Fruit fly (Drosophila melanogaster) whole organism, prepupa: ENCODE measurements around the gene Eip75B.

Experiments
- Blimp-1 ChIP-seq: fragments of 200-800 bp; sonication (Bioruptor generic); optimal IDR thresholded peaks from 3 replicates; lab custom pipeline; 2017; ENCODE audit warnings: missing biosample characterization, missing genetic modification characterization, mild to moderate bottlenecking, moderate library complexity, missing genetic modification reagents
- CG10631 ChIP-seq: fragments of 200-800 bp; sonication (Bioruptor generic); optimal IDR thresholded peaks from 2 replicates; lab custom pipeline; 2016; ENCODE audit warnings: missing biosample characterization, missing genetic modification characterization
- CG10669 ChIP-seq: fragments of 200-800 bp; sonication (Bioruptor generic); optimal IDR thresholded peaks from 3 replicates; lab custom pipeline; 2018; ENCODE audit warnings: missing biosample characterization, mild to moderate bottlenecking, missing genetic modification characterization, moderate library complexity
- CG11294 ChIP-seq: fragments of 200-800 bp; sonication (Bioruptor generic); IDR thresholded peaks from 2 replicates; pipeline ENCODE4 v1.3.6; 2022; ENCODE audit warnings: missing biosample characterization, missing genetic modification characterization
- CG11762 ChIP-seq: fragments of 200-800 bp; sonication (Bioruptor generic); optimal IDR thresholded peaks from 3 replicates; lab custom pipeline; 2016; ENCODE audit warnings: missing biosample characterization, missing genetic modification characterization; ENCODE audit not compliant: insufficient read depth
- CG11902 ChIP-seq: fragments of 200-800 bp; sonication (Bioruptor generic); optimal IDR thresholded peaks from 3 replicates; lab custom pipeline; 2016; ENCODE audit warnings: missing biosample characterization, missing genetic modification characterization
- CG15336 ChIP-seq: fragments of 200-800 bp; sonication (Bioruptor generic); IDR thresholded peaks from 2 replicates; pipeline ENCODE4 v1.3.6; 2022; ENCODE audit warnings: missing biosample characterization, missing genetic modification characterization
- CG1621 ChIP-seq: fragments of 200-800 bp; sonication (Bioruptor generic); optimal IDR thresholded peaks from 3 replicates; lab custom pipeline; 2018; ENCODE audit warnings: missing biosample characterization, mild to moderate bottlenecking, missing genetic modification characterization
- CG16779 ChIP-seq: fragments of 200-800 bp; sonication (Bioruptor generic); optimal IDR thresholded peaks from 3 replicates; lab custom pipeline; 2017; ENCODE audit warnings: missing biosample characterization, mild to moderate bottlenecking, missing genetic modification characterization
- CG31627 ChIP-seq: fragments of 200-800 bp; sonication (Bioruptor generic); optimal IDR thresholded peaks from 3 replicates; lab custom pipeline; 2016; ENCODE audit warnings: missing biosample characterization, missing genetic modification characterization
- CG3919 ChIP-seq: fragments of 200-800 bp; sonication (Bioruptor generic); optimal IDR thresholded peaks from 3 replicates; lab custom pipeline; 2016; ENCODE audit warnings: missing biosample characterization, missing genetic modification characterization
- CG4318 ChIP-seq: fragments of 200-800 bp; sonication (Bioruptor generic); optimal IDR thresholded peaks from 3 replicates; lab custom pipeline; 2017; ENCODE audit warnings: missing biosample characterization, mild to moderate bottlenecking, missing genetic modification characterization
- CG6163 ChIP-seq: fragments of 200-800 bp; sonication (Bioruptor generic); IDR thresholded peaks from 3 replicates; pipeline ENCODE4 v1.3.6; 2022; ENCODE audit warnings: missing biosample characterization, missing genetic modification characterization
- CG6276 ChIP-seq: fragments of 200-800 bp; sonication (Bioruptor generic); optimal IDR thresholded peaks from 2 replicates; lab custom pipeline; 2017; ENCODE audit warnings: missing biosample characterization, mild to moderate bottlenecking, missing genetic modification characterization
- CG6792 ChIP-seq: fragments of 200-800 bp; sonication (Bioruptor generic); optimal IDR thresholded peaks from 3 replicates; lab custom pipeline; 2016; ENCODE audit warnings: missing biosample characterization, missing genetic modification characterization
- CG6808 ChIP-seq: fragments of 200-800 bp; sonication (Bioruptor generic); optimal IDR thresholded peaks from 3 replicates; lab custom pipeline; 2017; ENCODE audit warnings: missing biosample characterization, missing genetic modification characterization, mild to moderate bottlenecking, moderate library complexity, missing genetic modification reagents
- CG8119 ChIP-seq: fragments of 200-800 bp; sonication (Bioruptor generic); IDR thresholded peaks from 3 replicates; pipeline ENCODE4 v1.3.6; 2022; ENCODE audit warnings: missing biosample characterization, missing genetic modification characterization
- CG8319 ChIP-seq: fragments of 200-800 bp; sonication (Bioruptor generic); optimal IDR thresholded peaks from 3 replicates; lab custom pipeline; 2016; ENCODE audit warnings: missing biosample characterization, missing genetic modification characterization
- CG8632 ChIP-seq: fragments of 200-800 bp; sonication (Bioruptor generic); optimal IDR thresholded peaks from 3 replicates; lab custom pipeline; 2016; ENCODE audit warnings: missing biosample characterization, missing genetic modification characterization
- CG9139 ChIP-seq: fragments of 200-800 bp; sonication (Bioruptor generic); optimal IDR thresholded peaks from 3 replicates; lab custom pipeline; 2017; ENCODE audit warnings: missing biosample characterization, mild to moderate bottlenecking, missing genetic modification characterization
- Eip75B ChIP-seq: fragments of 200-800 bp; sonication (Bioruptor generic); optimal IDR thresholded peaks from 3 replicates; lab custom pipeline; 2016; ENCODE audit warnings: missing biosample characterization, missing genetic modification characterization
- Eip78C ChIP-seq: fragments of 200-800 bp; sonication (Bioruptor generic); peaks from one replicate; lab custom pipeline; 2016; ENCODE audit warnings: missing biosample characterization, missing genetic modification characterization
- Ets21C ChIP-seq: fragments of 200-800 bp; sonication (Bioruptor generic); optimal IDR thresholded peaks from 3 replicates; lab custom pipeline; 2016; ENCODE audit warnings: missing biosample characterization, missing genetic modification characterization
- Hr4 ChIP-seq: fragments of 200-800 bp; sonication (Bioruptor generic); optimal IDR thresholded peaks from 3 replicates; lab custom pipeline; 2016; ENCODE audit warnings: missing biosample characterization, missing genetic modification characterization
- Met ChIP-seq: fragments of 200-800 bp; sonication (Bioruptor generic); optimal IDR thresholded peaks from 3 replicates; lab custom pipeline; 2016; ENCODE audit warnings: missing biosample characterization, missing genetic modification characterization
- OdsH ChIP-seq: fragments of 200-800 bp; sonication (Bioruptor generic); optimal IDR thresholded peaks from 3 replicates; lab custom pipeline; 2016; ENCODE audit warnings: missing biosample characterization, missing genetic modification characterization
- Smox ChIP-seq: fragments of 200-800 bp; sonication (Bioruptor generic); optimal IDR thresholded peaks from 3 replicates; lab custom pipeline; 2016; ENCODE audit warnings: missing biosample characterization, missing genetic modification characterization
- Sox102F ChIP-seq: fragments of 200-800 bp; sonication (Bioruptor generic); optimal IDR thresholded peaks from 2 replicates; lab custom pipeline; 2016; ENCODE audit warnings: missing biosample characterization, mild to moderate bottlenecking, missing genetic modification characterization
- Sox14 ChIP-seq: fragments of 200-800 bp; sonication (Bioruptor generic); optimal IDR thresholded peaks from 3 replicates; lab custom pipeline; 2016; ENCODE audit warnings: missing biosample characterization, missing genetic modification characterization
- Sox15 ChIP-seq: fragments of 200-800 bp; sonication (Bioruptor generic); optimal IDR thresholded peaks from 3 replicates; lab custom pipeline; 2016; ENCODE audit warnings: missing biosample characterization, missing genetic modification characterization
- achi ChIP-seq: fragments of 200-800 bp; sonication (Bioruptor generic); optimal IDR thresholded peaks from 3 replicates; lab custom pipeline; 2016; ENCODE audit warnings: missing biosample characterization, missing genetic modification characterization
- cyc ChIP-seq: fragments of 200-800 bp; sonication (Bioruptor generic); optimal IDR thresholded peaks from 3 replicates; lab custom pipeline; 2016; ENCODE audit warnings: missing biosample characterization, missing genetic modification characterization
- dac ChIP-seq: fragments of 200-800 bp; sonication (Bioruptor generic); optimal IDR thresholded peaks from 2 replicates; lab custom pipeline; 2017; ENCODE audit warnings: missing biosample characterization, mild to moderate bottlenecking, missing genetic modification characterization
- eg ChIP-seq: fragments of 200-800 bp; sonication (Bioruptor generic); IDR thresholded peaks from 3 replicates; pipeline ENCODE4 v1.3.6; 2022; ENCODE audit warnings: missing biosample characterization, missing genetic modification characterization
- esn ChIP-seq: fragments of 200-800 bp; sonication (Bioruptor generic); optimal IDR thresholded peaks from 2 replicates; lab custom pipeline; 2016; ENCODE audit warnings: missing biosample characterization, mild to moderate bottlenecking, missing genetic modification characterization, moderate library complexity
- fd59A ChIP-seq: fragments of 200-800 bp; sonication (Bioruptor generic); optimal IDR thresholded peaks from 2 replicates; lab custom pipeline; 2017; ENCODE audit warnings: missing biosample characterization, mild to moderate bottlenecking, missing genetic modification characterization, missing genetic modification reagents
- fd85E ChIP-seq: fragments of 200-800 bp; sonication (Bioruptor generic); optimal IDR thresholded peaks from 3 replicates; lab custom pipeline; 2016; ENCODE audit warnings: missing biosample characterization, missing genetic modification characterization
- lz ChIP-seq: fragments of 200-800 bp; sonication (Bioruptor generic); optimal IDR thresholded peaks from 3 replicates; lab custom pipeline; 2016; ENCODE audit warnings: missing biosample characterization, missing genetic modification characterization
- net ChIP-seq: fragments of 200-800 bp; sonication (Bioruptor generic); optimal IDR thresholded peaks from 3 replicates; lab custom pipeline; 2016; ENCODE audit warnings: missing biosample characterization, missing genetic modification characterization
- pdm3 ChIP-seq: fragments of 200-800 bp; sonication (Bioruptor generic); optimal IDR thresholded peaks from 3 replicates; lab custom pipeline; 2016; ENCODE audit warnings: missing biosample characterization, missing genetic modification characterization
- salr ChIP-seq, 2 experiments: fragments of 200-800 bp; sonication (Bioruptor generic); optimal IDR thresholded peaks; 3 replicates each; lab custom pipeline; 2016 to 2018; ENCODE audit warnings: missing biosample characterization in 2 of 2, missing genetic modification characterization in 2 of 2, mild to moderate bottlenecking in 1 of 2
- spab ChIP-seq: fragments of 200-800 bp; sonication (Bioruptor generic); optimal IDR thresholded peaks from 2 replicates; lab custom pipeline; 2017; ENCODE audit warnings: missing biosample characterization, mild to moderate bottlenecking, missing genetic modification characterization, missing genetic modification reagents
- ss ChIP-seq, 2 experiments: fragments of 200-800 bp; sonication (Bioruptor generic); optimal IDR thresholded peaks; 2 replicates in 1 of 2; 3 replicates in 1 of 2; lab custom pipeline; 2017 to 2018; ENCODE audit warnings: mild to moderate bottlenecking in 2 of 2, missing biosample characterization in 2 of 2, missing genetic modification characterization in 2 of 2, moderate library complexity in 1 of 2
- topi ChIP-seq: fragments of 200-800 bp; sonication (Bioruptor generic); optimal IDR thresholded peaks from 3 replicates; lab custom pipeline; 2016; ENCODE audit warnings: missing biosample characterization, missing genetic modification characterization
- vri ChIP-seq: fragments of 200-800 bp; sonication (Bioruptor generic); optimal IDR thresholded peaks from 3 replicates; lab custom pipeline; 2016; ENCODE audit warnings: missing biosample characterization, mild to moderate bottlenecking, missing genetic modification characterization

Eip75B gene

DNA sequence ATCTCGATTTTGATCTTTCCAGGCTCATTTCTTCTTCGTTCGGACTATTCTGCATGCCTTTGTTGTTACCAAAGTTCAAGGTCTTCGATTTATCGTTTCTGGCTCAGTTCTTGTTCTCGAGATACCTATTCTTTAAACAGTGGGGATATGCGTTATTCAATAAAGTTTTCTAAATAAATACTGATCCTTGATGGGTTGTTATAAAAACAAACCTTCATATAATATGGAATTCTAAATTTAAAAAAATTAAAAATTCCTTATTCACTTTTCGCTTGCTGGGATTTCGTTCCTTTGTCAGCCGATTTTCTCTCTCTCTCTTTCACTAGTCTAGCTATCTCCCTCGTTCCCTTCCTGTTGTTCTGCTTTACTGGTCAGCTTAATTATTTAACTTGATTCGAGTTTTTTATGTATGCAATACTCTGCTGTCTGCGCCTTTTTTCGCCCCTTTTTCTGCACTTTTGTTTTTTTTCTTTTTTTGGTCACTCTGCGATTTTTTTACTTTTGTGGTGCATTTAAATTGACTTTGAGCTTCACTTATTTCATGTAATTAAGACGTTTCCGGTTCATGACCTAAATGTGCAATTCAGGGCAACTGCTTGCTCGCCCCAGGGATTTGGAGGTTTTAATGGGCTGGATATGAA lies 26.3 kb downstream of the Eip75B start (continued):
- TF ChIP-seq CG11294 (GFP tag; lab: Robert Waterston, UW) (no peak), CG8319 (GFP tag; lab: Kevin White, UChicago) (no peak), Blimp-1 (no peak), Eip75B (GFP tag; lab: Kevin White, UChicago) (no peak), CG1621 (no peak), eg (GFP tag; lab: Robert Waterston, UW) (no peak), CG4318 (GFP tag; lab: Kevin White, UChicago) (no peak), CG11762 (GFP tag; lab: Kevin White, UChicago) (no peak), CG9139 (GFP tag; lab: Kevin White, UChicago) (peak; percentile 72), vri (GFP tag; lab: Kevin White, UChicago) (peak; percentile 69), OdsH (GFP tag; lab: Kevin White, UChicago) (peak; percentile 32), CG10669 (peak; percentile 64), Sox102F (GFP tag; lab: Kevin White, UChicago) (peak; percentile 55), Met (peak; percentile 55), CG6163 (no peak; the same call in 2 of the 3 replicates), lz (GFP tag; lab: Kevin White, UChicago) (peak; percentile 42), topi (GFP tag; lab: Kevin White, UChicago) (peak; percentile 56), cyc (GFP tag; lab: Kevin White, UChicago) (peak; percentile 59), Eip78C (GFP tag; lab: Kevin White, UChicago) (peak; percentile 90), spab (GFP tag; lab: Kevin White, UChicago) (peak; percentile 51), CG6808 (GFP tag; lab: Kevin White, UChicago) (peak; percentile 60), CG3919 (GFP tag; lab: Kevin White, UChicago) (peak; percentile 56), CG6276 (no peak)

DNA sequence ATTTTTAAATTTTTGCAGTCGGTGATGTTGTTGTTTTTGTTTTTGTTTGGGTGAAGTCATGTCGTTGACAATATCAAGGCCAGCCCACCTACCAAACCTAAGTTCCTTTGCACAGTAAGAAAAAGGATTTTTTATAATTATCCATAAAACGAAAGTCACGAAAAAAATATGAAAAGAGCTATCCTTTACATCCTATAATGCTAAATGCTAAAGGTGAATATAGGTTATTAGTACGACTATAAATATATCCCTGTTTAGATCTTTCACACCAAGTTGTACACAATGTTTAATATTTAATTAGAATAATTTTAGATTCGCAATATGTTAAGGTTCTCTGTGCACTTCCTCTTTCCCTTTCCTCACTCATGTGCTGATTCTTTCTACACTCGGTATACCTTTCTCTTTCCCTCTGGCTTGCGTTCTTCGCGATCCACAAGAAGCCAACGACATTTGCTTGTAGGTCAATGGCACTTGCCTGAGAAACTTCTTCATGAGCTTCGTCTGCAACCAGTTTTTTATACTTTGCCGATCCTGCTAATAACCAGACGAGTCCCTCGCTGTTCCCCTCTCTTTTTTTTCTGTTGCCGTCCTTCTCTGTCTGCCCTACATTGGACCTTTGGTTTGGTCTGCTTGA lies 26.9 kb downstream of the Eip75B start:
- TF ChIP-seq CG9139 (GFP tag; lab: Kevin White, UChicago), result peak; percentile 52
- TF ChIP-seq CG8632 (GFP tag; lab: Kevin White, UChicago), result peak; percentile 54
- TF ChIP-seq salr (GFP tag; optimal IDR thresholded peaks at IDR 0.05; lab: Kevin White, UChicago), result peak; percentile 53 to 79
- TF ChIP-seq CG15336 (GFP tag; lab: Robert Waterston, UW), result no peak
- TF ChIP-seq achi (GFP tag; lab: Kevin White, UChicago), result peak; percentile 67
- TF ChIP-seq Eip75B (GFP tag; lab: Kevin White, UChicago), result peak; percentile 81
- TF ChIP-seq CG10631 (GFP tag; lab: Kevin White, UChicago), result peak; percentile 84
- no peak for TF ChIP-seq Hr4
- no peak for TF ChIP-seq CG6163
- TF ChIP-seq dac (GFP tag; lab: Kevin White, UChicago), result no peak
- TF ChIP-seq fd59A (GFP tag; lab: Kevin White, UChicago), result peak; percentile 89
- peak; percentile 72 for TF ChIP-seq pdm3 (GFP tag; lab: Kevin White, UChicago)
- TF ChIP-seq CG4318 (GFP tag; lab: Kevin White, UChicago), result no peak
- TF ChIP-seq esn (GFP tag; lab: Kevin White, UChicago), result peak; percentile 73
- TF ChIP-seq ss (GFP tag; optimal IDR thresholded peaks at IDR 0.05; lab: Kevin White, UChicago), result peak; percentile 73 to 84
- peak; percentile 33 for TF ChIP-seq Ets21C (GFP tag; lab: Kevin White, UChicago)
- TF ChIP-seq fd85E, result no peak
- peak; percentile 49 for TF ChIP-seq Sox14 (GFP tag; lab: Kevin White, UChicago)
- no peak for TF ChIP-seq CG8119 (GFP tag; lab: Robert Waterston, UW)
- peak; percentile 80 for TF ChIP-seq topi (GFP tag; lab: Kevin White, UChicago)
- no peak for TF ChIP-seq Sox102F (GFP tag; lab: Kevin White, UChicago)
- peak; percentile 90 for TF ChIP-seq CG6808 (GFP tag; lab: Kevin White, UChicago)
- peak; percentile 61 for TF ChIP-seq lz (GFP tag; lab: Kevin White, UChicago)
- peak; percentile 58 for TF ChIP-seq cyc (GFP tag; lab: Kevin White, UChicago)
- TF ChIP-seq Eip78C (GFP tag; lab: Kevin White, UChicago), result peak; percentile 93
- peak; percentile 22 for TF ChIP-seq net (GFP tag; lab: Kevin White, UChicago)
- TF ChIP-seq CG11902 (GFP tag; lab: Kevin White, UChicago), result peak; percentile 53
- TF ChIP-seq CG8319 (GFP tag; lab: Kevin White, UChicago), result peak; percentile 9
- TF ChIP-seq Smox, result peak; percentile 29
- TF ChIP-seq eg (GFP tag; lab: Robert Waterston, UW), result no peak
- no peak for TF ChIP-seq CG11294 (GFP tag; lab: Robert Waterston, UW)
- peak; percentile 69 for TF ChIP-seq CG3919 (GFP tag; lab: Kevin White, UChicago)
- peak; percentile 60 for TF ChIP-seq CG16779 (tag; lab: Kevin White, UChicago)
- TF ChIP-seq CG31627 (GFP tag; lab: Kevin White, UChicago), result peak; percentile 34
- TF ChIP-seq CG10669, result peak; percentile 88
- TF ChIP-seq vri (GFP tag; lab: Kevin White, UChicago), result peak; percentile 20
- TF ChIP-seq Sox15 (GFP tag; lab: Kevin White, UChicago), result peak; percentile 14
- peak; percentile 73 for TF ChIP-seq CG6792 (GFP tag; lab: Kevin White, UChicago)
- TF ChIP-seq CG1621, result peak; percentile 77
